Fruit fly (Drosophila melanogaster): ENCODE data around the gene Orc2.

- no peak for TF ChIP-seq CG10348 (GFP tag; IDR thresholded peaks at IDR 0.05)
- TF ChIP-seq EcR (GFP tag; optimal IDR thresholded peaks at IDR 0.05): no peak
- TF ChIP-seq CG17806 (tag; optimal IDR thresholded peaks at IDR 0.05): no peak
- no peak for TF ChIP-seq CG14655 (GFP tag; optimal IDR thresholded peaks at IDR 0.05)
- no peak for TF ChIP-seq D1 (tag; optimal IDR thresholded peaks at IDR 0.05)
- TF ChIP-seq CG15710 (tag; optimal IDR thresholded peaks at IDR 0.05): no peak
- TF ChIP-seq CG34367 (tag; optimal IDR thresholded peaks at IDR 0.05): no peak
- no peak for TF ChIP-seq Pif1B (GFP tag; optimal IDR thresholded peaks at IDR 0.05)
- TF ChIP-seq CG8159 (tag; optimal IDR thresholded peaks at IDR 0.05): no peak
- TF ChIP-seq fd96Ca (GFP tag; IDR thresholded peaks at IDR 0.05): peak; percentile 55; the same call in 1 of the 3 replicates
- TF ChIP-seq Snoo (tag; optimal IDR thresholded peaks at IDR 0.05): peak; percentile 29
- no peak for TF ChIP-seq CG9948 (tag; optimal IDR thresholded peaks at IDR 0.05)
Measured at dm6 chr3R:13992126-13992535, 27.4 kb downstream of the Orc2 start.

Measured in whole organism, pupa.